Worm (Caenorhabditis elegans): Measurements from ENCODE around the gene let-19.

DNA sequence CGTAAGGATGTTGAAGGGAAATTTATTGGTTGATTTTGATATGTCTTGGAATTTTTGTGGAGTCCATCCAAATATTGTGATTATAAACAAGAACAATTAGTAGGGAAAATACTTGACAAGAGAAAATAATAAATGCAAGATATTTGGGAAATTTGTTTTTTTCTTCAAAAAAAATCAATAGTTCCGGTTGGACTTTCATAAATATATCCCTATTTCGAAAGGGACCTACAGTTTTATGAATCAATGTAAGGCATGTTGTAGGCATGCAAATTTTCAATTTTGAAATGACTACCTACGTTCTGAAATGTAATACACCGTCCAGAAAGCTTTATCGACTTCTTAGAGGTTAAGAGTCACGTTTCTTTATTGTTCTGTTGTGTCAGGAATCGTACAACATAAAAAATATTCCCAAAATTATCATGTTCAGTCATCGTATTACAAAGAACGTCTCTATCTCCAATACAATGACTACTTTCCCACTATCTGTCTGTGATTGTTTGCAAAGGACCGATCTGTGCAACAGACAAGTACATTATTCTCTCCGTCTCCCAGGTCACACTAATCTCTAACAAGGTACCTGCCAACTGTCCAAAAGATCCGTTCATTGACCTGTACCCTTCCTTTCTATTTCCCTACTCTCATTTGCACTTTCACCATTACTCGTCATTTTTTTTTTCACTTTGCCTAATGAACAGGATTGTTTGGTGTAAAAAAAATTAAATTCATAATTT lies 19.2 kb downstream of the let-19 start, which contains the start of gene F07H5.13:
- no peak for TF ChIP-seq him-1 (tag; optimal IDR thresholded peaks at IDR 0.05)
- peak; percentile 53 for TF ChIP-seq W03F9.2 (tag; optimal IDR thresholded peaks at IDR 0.05)
